Worm (Caenorhabditis elegans) whole organism, late embryonic: ENCODE data around the gene nhr-184.

Source experiments
- F13H6.1 ChIP-seq: sonication (generic microtip); optimal IDR thresholded peaks from 2 replicates; lab custom pipeline; 2016; ENCODE audit warnings: missing genetic modification characterization, missing compliant biosample characterization
- K02D7.2 ChIP-seq: sonication (generic microtip); optimal IDR thresholded peaks from 2 replicates; lab custom pipeline; 2017; ENCODE audit warnings: mild to moderate bottlenecking, missing genetic modification characterization, missing compliant biosample characterization
- ama-1 ChIP-seq: fragments of 150-350 bp; optimal IDR thresholded peaks from 2 replicates; lab custom pipeline; 2014
- ceh-9 ChIP-seq: sonication (generic microtip); optimal IDR thresholded peaks from 2 replicates; lab custom pipeline; 2016; ENCODE audit warnings: mild to moderate bottlenecking, missing genetic modification characterization, inconsistent platforms, missing compliant biosample characterization
- ets-4 ChIP-seq: sonication (generic microtip); optimal IDR thresholded peaks from 2 replicates; lab custom pipeline; 2016; ENCODE audit warnings: missing genetic modification characterization, missing compliant biosample characterization
- fkh-10 ChIP-seq: fragments of 150-350 bp; optimal IDR thresholded peaks from 2 replicates; lab custom pipeline; 2014; ENCODE audit warnings: missing biosample characterization, missing genetic modification reagents, missing genetic modification characterization
- hlh-30 ChIP-seq: sonication (generic microtip); optimal IDR thresholded peaks from 2 replicates; lab custom pipeline; 2017; ENCODE audit warnings: antibody characterized with exemption, missing genetic modification characterization, missing compliant biosample characterization; ENCODE audit not compliant: insufficient read depth
- lim-6 ChIP-seq: sonication (generic microtip); optimal IDR thresholded peaks from 2 replicates; lab custom pipeline; 2016; ENCODE audit warnings: missing genetic modification characterization, missing compliant biosample characterization
- madf-2 ChIP-seq: sonication (generic microtip); optimal IDR thresholded peaks from 2 replicates; lab custom pipeline; 2017; ENCODE audit warnings: missing genetic modification characterization, missing compliant biosample characterization
- mec-3 ChIP-seq: sonication (generic microtip); optimal IDR thresholded peaks from 2 replicates; lab custom pipeline; 2016; ENCODE audit warnings: borderline replicate concordance, missing genetic modification characterization, missing compliant biosample characterization
- nfya-1 ChIP-seq: sonication (generic microtip); optimal IDR thresholded peaks from 2 replicates; lab custom pipeline; 2017; ENCODE audit warnings: missing genetic modification characterization, mild to moderate bottlenecking, missing compliant biosample characterization, antibody characterized with exemption, moderate library complexity
- nhr-11 ChIP-seq: fragments of 150-350 bp; optimal IDR thresholded peaks from 2 replicates; lab custom pipeline; 2014; ENCODE audit warnings: missing biosample characterization, missing genetic modification characterization
- pha-4 ChIP-seq: fragments of 150-350 bp; optimal IDR thresholded peaks from 2 replicates; lab custom pipeline; 2018; ENCODE audit warnings: missing biosample characterization, missing genetic modification reagents, missing genetic modification characterization
- tbx-2 ChIP-seq: sonication (generic microtip); optimal IDR thresholded peaks from 2 replicates; lab custom pipeline; 2016; ENCODE audit warnings: missing genetic modification characterization, missing compliant biosample characterization

- TF ChIP-seq ama-1 (lab: Kevin White, UChicago) (no peak), nhr-11 (tag; lab: Kevin White, UChicago) (no peak), nfya-1 (tag; lab: Kevin White, UChicago) (no peak), mec-3 (tag; lab: Kevin White, UChicago) (no peak), ceh-9 (tag; lab: Kevin White, UChicago) (no peak), F13H6.1 (tag; lab: Kevin White, UChicago) (no peak), ets-4 (tag; lab: Kevin White, UChicago) (no peak), madf-2 (tag; lab: Kevin White, UChicago) (no peak), lim-6 (tag; lab: Kevin White, UChicago) (no peak), fkh-10 (no peak), hlh-30 (tag; lab: Kevin White, UChicago) (no peak), pha-4 (tag; lab: Kevin White, UChicago) (no peak), tbx-2 (tag; lab: Kevin White, UChicago) (no peak), K02D7.2 (tag; lab: Kevin White, UChicago) (no peak)
Observed at ce11 chrV:2259750-2260149, 45.5 kb upstream of the nhr-184 start, which contains the start of gene nhr-182.
